Worm (Caenorhabditis elegans): ENCODE results near the gene F53B1.2.

DNA sequence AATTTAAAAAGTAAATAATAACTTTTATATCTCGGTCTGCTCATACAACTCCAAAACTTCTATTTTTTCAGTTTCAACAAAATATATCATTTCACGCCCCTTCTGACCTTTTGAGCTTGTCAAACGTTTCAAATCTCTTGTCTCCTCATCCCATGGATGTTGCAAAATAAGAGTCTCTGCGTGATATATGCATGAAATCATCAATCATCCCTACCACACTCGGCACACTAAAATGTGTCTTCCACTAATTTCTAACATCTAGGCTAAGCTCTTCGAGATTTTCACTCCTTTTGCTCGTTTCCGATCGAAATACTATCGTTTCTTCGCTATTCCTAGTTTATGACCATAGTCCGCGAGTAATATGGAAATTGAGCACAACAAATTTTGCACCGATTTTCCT lies 9.8 kb upstream of the F53B1.2 start:
- TF ChIP-seq T23F11.4 (GFP tag; optimal IDR thresholded peaks at IDR 0.05): no peak
- TF ChIP-seq pqm-1 (tag; optimal IDR thresholded peaks at IDR 0.05): no peak
- no peak for TF ChIP-seq nhr-11 (tag; optimal IDR thresholded peaks at IDR 0.05)
- TF ChIP-seq gmeb-2 (tag; optimal IDR thresholded peaks at IDR 0.05): no peak
- TF ChIP-seq dmd-4 (tag; optimal IDR thresholded peaks at IDR 0.05; ENCODE audit: borderline replicate concordance): no peak
- no peak for TF ChIP-seq ahr-1 (tag; optimal IDR thresholded peaks at IDR 0.05)
- TF ChIP-seq ztf-16 (tag; optimal IDR thresholded peaks at IDR 0.05): no peak
- no peak for TF ChIP-seq pag-3 (tag; optimal IDR thresholded peaks at IDR 0.05; ENCODE audit: borderline replicate concordance)
- TF ChIP-seq pha-4 (tag; optimal IDR thresholded peaks at IDR 0.05): no peak
- no peak for TF ChIP-seq tbx-2 (tag; optimal IDR thresholded peaks at IDR 0.05)
- TF ChIP-seq ceh-45 (GFP tag; IDR thresholded peaks at IDR 0.05): no peak
- TF ChIP-seq fkh-10 (GFP tag; optimal IDR thresholded peaks at IDR 0.05): no peak
- TF ChIP-seq unc-3 (GFP tag; conservative IDR thresholded peaks at IDR 0.05): no peak
- no peak for TF ChIP-seq unc-3 (tag; optimal IDR thresholded peaks at IDR 0.05)

All from whole organism, late embryonic.